Fruit fly (Drosophila melanogaster) whole organism, embryonic: ENCODE results near the gene Fit2.

ENCODE experiments used
- CG10979 ChIP-seq: fragments of 200-800 bp; sonication (Bioruptor generic); optimal IDR thresholded peaks from 2 replicates; lab custom pipeline; 2018; ENCODE audit warnings: missing biosample characterization, mild to moderate bottlenecking, missing genetic modification characterization, moderate library complexity
- CG11456 ChIP-seq: fragments of 200-800 bp; sonication (Bioruptor generic); IDR thresholded peaks from 3 replicates; pipeline ENCODE4 v1.3.6; 2022; ENCODE audit warnings: missing biosample characterization, missing genetic modification characterization
- CG11560 ChIP-seq: fragments of 200-800 bp; sonication (Bioruptor generic); IDR thresholded peaks from 3 replicates; pipeline ENCODE4 v1.3.6; 2022; ENCODE audit warnings: missing biosample characterization, missing genetic modification characterization
- CG14860 ChIP-seq: fragments of 200-800 bp; sonication (Bioruptor generic); IDR thresholded peaks from 3 replicates; pipeline ENCODE4 v1.3.6; 2022; ENCODE audit warnings: missing biosample characterization, missing genetic modification characterization; ENCODE audit not compliant: partially characterized antibody
- CG14965 ChIP-seq: fragments of 200-800 bp; sonication (Bioruptor generic); optimal IDR thresholded peaks from 2 replicates; lab custom pipeline; 2016; ENCODE audit warnings: missing biosample characterization, missing genetic modification characterization, borderline replicate concordance
- CG16815 ChIP-seq: fragments of 200-800 bp; sonication (Bioruptor generic); optimal IDR thresholded peaks from 3 replicates; lab custom pipeline; 2017; ENCODE audit warnings: missing biosample characterization, mild to moderate bottlenecking, missing genetic modification characterization
- CG16863 ChIP-seq: fragments of 200-800 bp; sonication (Bioruptor generic); optimal IDR thresholded peaks from 3 replicates; lab custom pipeline; 2016; ENCODE audit warnings: missing biosample characterization, missing genetic modification characterization
- CG17328 ChIP-seq: fragments of 200-800 bp; sonication (Bioruptor generic); IDR thresholded peaks from 2 replicates; pipeline ENCODE4 v1.3.6; 2022; ENCODE audit warnings: missing biosample characterization, missing genetic modification characterization
- CG17359 ChIP-seq: fragments of 200-800 bp; sonication (Bioruptor generic); optimal IDR thresholded peaks from 3 replicates; lab custom pipeline; 2018; ENCODE audit warnings: missing biosample characterization, mild to moderate bottlenecking, missing genetic modification characterization, moderate library complexity
- CG17802 ChIP-seq: fragments of 200-800 bp; sonication (Bioruptor generic); optimal IDR thresholded peaks from 2 replicates; lab custom pipeline; 2018; ENCODE audit warnings: missing biosample characterization, mild to moderate bottlenecking, missing genetic modification characterization, moderate library complexity
- CG17912 ChIP-seq: fragments of 200-800 bp; sonication (Bioruptor generic); optimal IDR thresholded peaks from 2 replicates; lab custom pipeline; 2018; ENCODE audit warnings: missing biosample characterization, mild to moderate bottlenecking, missing genetic modification characterization
- CG18764 ChIP-seq: fragments of 200-800 bp; sonication (Bioruptor generic); optimal IDR thresholded peaks from 3 replicates; lab custom pipeline; 2016; ENCODE audit warnings: missing biosample characterization, missing genetic modification characterization
- CG31388 ChIP-seq: fragments of 200-800 bp; sonication (Bioruptor generic); optimal IDR thresholded peaks from 2 replicates; lab custom pipeline; 2016; ENCODE audit warnings: missing biosample characterization, missing genetic modification characterization
- CG32532 ChIP-seq: fragments of 200-800 bp; sonication (Bioruptor generic); IDR thresholded peaks from 2 replicates; pipeline ENCODE4 v1.3.6; 2022; ENCODE audit warnings: missing biosample characterization, missing genetic modification characterization
- CG33557 ChIP-seq: fragments of 200-800 bp; sonication (Bioruptor generic); optimal IDR thresholded peaks from 2 replicates; lab custom pipeline; 2019; ENCODE audit warnings: missing biosample characterization, mild to moderate bottlenecking, missing genetic modification characterization, moderate library complexity
- CG34422 ChIP-seq: fragments of 200-800 bp; sonication (Bioruptor generic); IDR thresholded peaks from 3 replicates; pipeline ENCODE4 v1.3.6; 2022; ENCODE audit warnings: missing biosample characterization, missing genetic modification characterization
- CG7745 ChIP-seq: fragments of 200-800 bp; sonication (Bioruptor generic); optimal IDR thresholded peaks from 2 replicates; lab custom pipeline; 2018; ENCODE audit warnings: missing biosample characterization, mild to moderate bottlenecking, missing genetic modification characterization, moderate library complexity
- CG7839 ChIP-seq: fragments of 200-800 bp; sonication (Bioruptor generic); optimal IDR thresholded peaks from 3 replicates; lab custom pipeline; 2018; ENCODE audit warnings: missing biosample characterization, mild to moderate bottlenecking, missing genetic modification characterization, moderate library complexity
- Camta ChIP-seq: fragments of 200-800 bp; sonication (Bioruptor generic); optimal IDR thresholded peaks from 2 replicates; lab custom pipeline; 2016; ENCODE audit warnings: missing biosample characterization, missing genetic modification characterization
- Dad ChIP-seq: fragments of 200-800 bp; sonication (Bioruptor generic); optimal IDR thresholded peaks from 3 replicates; lab custom pipeline; 2016; ENCODE audit warnings: missing biosample characterization, missing genetic modification characterization
- Doc2 ChIP-seq: fragments of 200-800 bp; sonication (Bioruptor generic); IDR thresholded peaks from 2 replicates; pipeline ENCODE4 v1.3.6; 2022; ENCODE audit warnings: missing biosample characterization, missing genetic modification characterization
- Dref ChIP-seq: fragments of 200-800 bp; sonication (Bioruptor generic); IDR thresholded peaks from 2 replicates; pipeline ENCODE4 v1.3.6; 2022; ENCODE audit warnings: missing biosample characterization, missing genetic modification characterization
- Ets65A ChIP-seq: fragments of 200-800 bp; sonication (Bioruptor generic); peaks from one replicate; lab custom pipeline; 2016; ENCODE audit warnings: missing biosample characterization, missing genetic modification characterization
- Gsc ChIP-seq: fragments of 200-800 bp; sonication (Bioruptor generic); IDR thresholded peaks from 2 replicates; pipeline ENCODE4 v1.3.6; 2022; ENCODE audit warnings: missing biosample characterization, missing genetic modification characterization
- Nf-YA ChIP-seq: fragments of 200-800 bp; sonication (Bioruptor generic); IDR thresholded peaks from 2 replicates; pipeline ENCODE4 v1.3.6; 2022; ENCODE audit warnings: missing biosample characterization, missing genetic modification characterization
- Ravus ChIP-seq: fragments of 200-800 bp; sonication (Bioruptor generic); IDR thresholded peaks from 2 replicates; pipeline ENCODE4 v1.3.6; 2022; ENCODE audit warnings: missing biosample characterization, missing genetic modification characterization
- Sry-δ ChIP-seq: fragments of 200-800 bp; sonication (Bioruptor generic); optimal IDR thresholded peaks from 2 replicates; lab custom pipeline; 2016; ENCODE audit warnings: missing biosample characterization, missing genetic modification characterization
- YL-1 ChIP-seq: fragments of 200-800 bp; sonication (Bioruptor generic); optimal IDR thresholded peaks from 3 replicates; lab custom pipeline; 2017; ENCODE audit warnings: missing biosample characterization, mild to moderate bottlenecking, missing genetic modification characterization
- bcd ChIP-seq: fragments of 200-800 bp; sonication (Bioruptor generic); optimal IDR thresholded peaks from 2 replicates; lab custom pipeline; 2017; ENCODE audit warnings: missing biosample characterization, mild to moderate bottlenecking, missing genetic modification characterization
- btn ChIP-seq: fragments of 200-800 bp; sonication (Bioruptor generic); optimal IDR thresholded peaks from 2 replicates; lab custom pipeline; 2016; ENCODE audit warnings: missing biosample characterization, missing genetic modification characterization
- chm ChIP-seq: fragments of 200-800 bp; sonication (Bioruptor generic); IDR thresholded peaks from 2 replicates; pipeline ENCODE4 v1.3.6; 2022; ENCODE audit warnings: missing biosample characterization, missing genetic modification characterization
- dmrt99B ChIP-seq: fragments of 200-800 bp; sonication (Bioruptor generic); optimal IDR thresholded peaks from 2 replicates; lab custom pipeline; 2018; ENCODE audit warnings: missing biosample characterization, mild to moderate bottlenecking, missing genetic modification characterization, moderate library complexity
- dpn ChIP-seq, 2 experiments: fragments of 200-800 bp; sonication (Bioruptor generic); optimal IDR thresholded peaks; 3 replicates each; lab custom pipeline; 2016; ENCODE audit warnings: missing biosample characterization in 2 of 2, missing genetic modification characterization in 2 of 2
- eyg ChIP-seq: fragments of 200-800 bp; sonication (Bioruptor generic); optimal IDR thresholded peaks from 3 replicates; lab custom pipeline; 2016; ENCODE audit warnings: missing biosample characterization, missing genetic modification characterization
- jing ChIP-seq: fragments of 200-800 bp; sonication (Bioruptor generic); optimal IDR thresholded peaks from 2 replicates; lab custom pipeline; 2018; ENCODE audit warnings: missing biosample characterization, mild to moderate bottlenecking, missing genetic modification characterization
- mirr ChIP-seq: fragments of 200-800 bp; sonication (Bioruptor generic); optimal IDR thresholded peaks from 3 replicates; lab custom pipeline; 2018; ENCODE audit warnings: missing biosample characterization, mild to moderate bottlenecking, missing genetic modification characterization
- oc ChIP-seq: fragments of 200-800 bp; sonication (Bioruptor generic); optimal IDR thresholded peaks from 2 replicates; lab custom pipeline; 2018; ENCODE audit warnings: missing biosample characterization, mild to moderate bottlenecking, missing genetic modification characterization, moderate library complexity
- otp ChIP-seq: fragments of 200-800 bp; sonication (Bioruptor generic); IDR thresholded peaks from 3 replicates; pipeline ENCODE4, ENCODE4 v1.3.6; 2022; ENCODE audit warnings: missing biosample characterization, missing genetic modification characterization
- psq ChIP-seq: fragments of 200-800 bp; sonication (Bioruptor generic); optimal IDR thresholded peaks from 2 replicates; lab custom pipeline; 2017; ENCODE audit warnings: missing biosample characterization, missing genetic modification characterization
- repo ChIP-seq: fragments of 200-800 bp; sonication (Bioruptor generic); optimal IDR thresholded peaks from 2 replicates; lab custom pipeline; 2016; ENCODE audit warnings: missing biosample characterization, missing genetic modification characterization
- sc ChIP-seq, 3 experiments: fragments of >200 bp in 2 of 3; fragments of 200-800 bp in 1 of 3; sonication (Bioruptor generic) in 1 of 3; optimal IDR thresholded peaks; 2 replicates in 2 of 3; 3 replicates in 1 of 3; lab custom pipeline; 2017; ENCODE audit warnings: mild to moderate bottlenecking in 1 of 3, missing biosample characterization in 1 of 3, missing genetic modification characterization in 1 of 3, missing genetic modification reagents in 1 of 3
- sqz ChIP-seq: fragments of 200-800 bp; sonication (Bioruptor generic); optimal IDR thresholded peaks from 3 replicates; lab custom pipeline; 2018; ENCODE audit warnings: missing biosample characterization, mild to moderate bottlenecking, missing genetic modification characterization
- sug ChIP-seq: fragments of 200-800 bp; optimal IDR thresholded peaks from 2 replicates; lab custom pipeline; 2019; ENCODE audit warnings: missing biosample characterization, mild to moderate bottlenecking, missing genetic modification characterization, moderate library complexity
- tgo ChIP-seq: fragments of 200-800 bp; sonication (Bioruptor generic); IDR thresholded peaks from 3 replicates; pipeline ENCODE4 v1.3.6; 2022; ENCODE audit warnings: missing biosample characterization, missing genetic modification characterization
- tin ChIP-seq: fragments of 200-800 bp; sonication (Bioruptor generic); optimal IDR thresholded peaks from 3 replicates; lab custom pipeline; 2016; ENCODE audit warnings: missing biosample characterization, missing genetic modification characterization
- toy ChIP-seq: fragments of 200-800 bp; sonication (Bioruptor generic); IDR thresholded peaks from 2 replicates; pipeline ENCODE4 v1.3.6; 2022; ENCODE audit warnings: missing biosample characterization, missing genetic modification characterization
- trem ChIP-seq: fragments of 200-800 bp; optimal IDR thresholded peaks from 3 replicates; lab custom pipeline; 2019; ENCODE audit warnings: missing biosample characterization, mild to moderate bottlenecking, missing genetic modification characterization, moderate library complexity
- ttk ChIP-seq: fragments of 200-800 bp; sonication (Bioruptor generic); IDR thresholded peaks from 2 replicates; pipeline ENCODE4 v2.1.2; 2022; ENCODE audit warnings: missing biosample characterization, missing genetic modification characterization
- twi ChIP-seq: fragments of 200-800 bp; optimal IDR thresholded peaks from 2 replicates; lab custom pipeline; 2019; ENCODE audit warnings: missing biosample characterization, mild to moderate bottlenecking, missing genetic modification characterization, moderate library complexity
- zen ChIP-seq: fragments of 200-800 bp; sonication (Bioruptor generic); optimal IDR thresholded peaks from 3 replicates; lab custom pipeline; 2018; ENCODE audit warnings: missing biosample characterization, mild to moderate bottlenecking, missing genetic modification characterization, moderate library complexity

The Fit2 gene

DNA sequence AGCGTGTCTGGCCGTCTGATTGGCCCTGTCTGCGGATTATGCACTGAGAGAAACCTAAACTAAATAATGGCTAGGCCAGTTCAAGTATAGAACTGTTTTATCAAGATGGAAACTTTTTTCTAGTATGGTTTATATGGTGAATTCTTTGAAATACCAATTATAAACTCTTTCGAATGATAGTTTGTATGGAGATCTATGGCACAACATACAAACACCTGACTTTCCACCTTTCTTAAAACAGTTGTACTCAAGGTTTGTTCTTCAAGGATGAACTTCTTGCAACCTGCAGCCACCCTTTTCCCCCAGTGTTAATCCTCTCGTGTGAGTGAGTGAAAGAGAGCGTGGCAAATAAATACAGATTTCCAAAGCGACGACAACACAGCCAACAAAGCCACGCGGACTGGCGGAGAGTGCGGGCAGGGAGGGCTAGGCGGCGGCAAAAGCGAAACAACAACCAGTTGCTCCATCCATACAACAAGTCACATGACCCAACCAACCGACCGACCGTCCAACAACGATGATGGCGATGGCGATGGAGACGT is 19.8 kb upstream of the Fit2 start (continued):
- peak; percentile 93 for TF ChIP-seq CG7839 (tag; lab: Kevin White, UChicago)
- no peak for TF ChIP-seq psq (GFP tag; lab: Kevin White, UChicago)
- peak; percentile 99 for TF ChIP-seq Ets65A (GFP tag; lab: Kevin White, UChicago)
- peak; percentile 89 for TF ChIP-seq eyg (GFP tag; lab: Kevin White, UChicago)
- no peak for TF ChIP-seq sc (optimal IDR thresholded peaks at IDR 0.05; lab: Kevin White, UChicago)
- peak; percentile 57 for TF ChIP-seq sc (GFP tag; optimal IDR thresholded peaks at IDR 0.05; lab: Kevin White, UChicago)
- peak; percentile 36 for TF ChIP-seq sqz
- TF ChIP-seq CG11560 = peak; percentile 72
- TF ChIP-seq otp = no peak; the same call in 1 of the 3 replicates
- TF ChIP-seq Sry-δ = peak; percentile 52
- TF ChIP-seq YL-1 (GFP tag; lab: Kevin White, UChicago) = peak; percentile 10
- TF ChIP-seq Dad (GFP tag; lab: Kevin White, UChicago) = peak; percentile 84
- peak; percentile 80 for TF ChIP-seq CG31388 (GFP tag; lab: Kevin White, UChicago)
- peak; percentile 29 for TF ChIP-seq zen (tag; lab: Kevin White, UChicago)
- peak; percentile 46; the same call in 1 of the 2 replicates for TF ChIP-seq Nf-YA (GFP tag; lab: Robert Waterston, UW)
- peak; percentile 59 for TF ChIP-seq sug (tag; lab: Kevin White, UChicago)
- TF ChIP-seq ttk = peak; percentile 80
- TF ChIP-seq trem (tag; lab: Kevin White, UChicago) = peak; percentile 23
- TF ChIP-seq CG11456 (GFP tag; lab: Robert Waterston, UW) = peak; percentile 71
- no peak for TF ChIP-seq CG17912
- peak; percentile 89 for TF ChIP-seq bcd (GFP tag; lab: Kevin White, UChicago)
- TF ChIP-seq CG17802 (tag; lab: Kevin White, UChicago) = peak; percentile 31
- TF ChIP-seq chm (GFP tag; lab: Robert Waterston, UW) = no peak
- TF ChIP-seq twi (tag; lab: Kevin White, UChicago) = peak; percentile 67
- peak; percentile 88 for TF ChIP-seq CG34422
- TF ChIP-seq dpn (GFP tag; optimal IDR thresholded peaks at IDR 0.05; lab: Kevin White, UChicago) = peak; percentile 88 to 90
- peak; percentile 61 for TF ChIP-seq CG17328
- peak; percentile 58; the same call in 1 of the 2 replicates for TF ChIP-seq toy
- peak; percentile 79 for TF ChIP-seq btn (GFP tag; lab: Kevin White, UChicago)
- TF ChIP-seq mirr = peak; percentile 33
- TF ChIP-seq tin = peak; percentile 83
- no peak for TF ChIP-seq CG7745
- TF ChIP-seq CG10979 (tag; lab: Kevin White, UChicago) = peak; percentile 79
- peak; percentile 87 for TF ChIP-seq CG32532 (GFP tag; lab: Robert Waterston, UW)
- TF ChIP-seq CG16863 (GFP tag; lab: Kevin White, UChicago) = peak; percentile 79
- TF ChIP-seq jing (GFP tag; lab: Kevin White, UChicago) = peak; percentile 79
- peak; percentile 56 for TF ChIP-seq CG14965 (GFP tag; lab: Kevin White, UChicago)
- TF ChIP-seq CG18764 (GFP tag; lab: Kevin White, UChicago) = peak; percentile 75
- TF ChIP-seq dmrt99B (tag; lab: Kevin White, UChicago) = peak; percentile 93
- TF ChIP-seq Ravus (GFP tag; lab: Robert Waterston, UW) = peak; percentile 61
- peak; percentile 50 for TF ChIP-seq oc (tag; lab: Kevin White, UChicago)
- peak; percentile 90 for TF ChIP-seq Camta
- TF ChIP-seq CG17359 (tag; lab: Kevin White, UChicago) = peak; percentile 72
- TF ChIP-seq repo = peak; percentile 89
- TF ChIP-seq Dref = no peak
- peak; percentile 91 for TF ChIP-seq tgo (GFP tag; lab: Robert Waterston, UW)
- TF ChIP-seq Doc2 (GFP tag; lab: Robert Waterston, UW) = peak; percentile 50; the same call in 1 of the 2 replicates
- TF ChIP-seq CG33557 = peak; percentile 25
- TF ChIP-seq CG14860 = no peak
- peak; percentile 62 for TF ChIP-seq Gsc (GFP tag; lab: Robert Waterston, UW)
- TF ChIP-seq CG16815 (GFP tag; lab: Kevin White, UChicago) = peak; percentile 73
